Worm (Caenorhabditis elegans) whole organism, L4 larva: ENCODE data around the gene K02D10.2.
A peak's percentile ranks its signal among the peaks of the same experiment; 100 is the strongest.

Experiments
- F37D6.2 ChIP-seq: sonication (generic microtip); optimal IDR thresholded peaks from 2 replicates; lab custom pipeline; 2016; ENCODE audit warnings: mild to moderate bottlenecking, missing genetic modification characterization, missing compliant biosample characterization
- T20F7.1 ChIP-seq: fragments of 200-800 bp; sonication (Bioruptor generic); optimal IDR thresholded peaks from 2 replicates; lab custom pipeline; 2018; ENCODE audit warnings: mild to moderate bottlenecking, missing genetic modification characterization, missing compliant biosample characterization
- T26A8.4 ChIP-seq: fragments of 200-800 bp; sonication (Bioruptor generic); IDR thresholded peaks from 2 replicates; pipeline ENCODE4 v1.3.6; 2022; ENCODE audit warnings: missing genetic modification characterization, missing compliant biosample characterization
- Y75B8A.6 ChIP-seq: fragments of 200-800 bp; sonication (Bioruptor generic); IDR thresholded peaks from 2 replicates; pipeline ENCODE4 v1.3.6; 2022; ENCODE audit warnings: missing genetic modification reagents, missing genetic modification characterization, missing compliant biosample characterization
- ZK337.2 ChIP-seq: fragments of 200-800 bp; sonication (Bioruptor generic); IDR thresholded peaks from 2 replicates; pipeline ENCODE4 v1.3.6; 2022; ENCODE audit warnings: missing genetic modification reagents, missing genetic modification characterization, missing compliant biosample characterization
- aha-1 ChIP-seq: fragments of 150-350 bp; peaks from one replicate; lab custom pipeline; 2014; ENCODE audit warnings: missing biosample characterization, missing genetic modification characterization
- aly-2 ChIP-seq: sonication (generic microtip); optimal IDR thresholded peaks from 2 replicates; lab custom pipeline; 2018; ENCODE audit warnings: missing biosample characterization, missing genetic modification characterization
- attf-4 ChIP-seq: sonication (generic microtip); optimal IDR thresholded peaks from 3 replicates; lab custom pipeline; 2017; ENCODE audit warnings: missing biosample characterization, missing genetic modification characterization
- ceh-28 ChIP-seq: fragments of 150-350 bp; optimal IDR thresholded peaks from 2 replicates; lab custom pipeline; 2014; ENCODE audit warnings: missing biosample characterization, missing genetic modification reagents, missing genetic modification characterization
- ceh-32 ChIP-seq: sonication (generic microtip); optimal IDR thresholded peaks from 2 replicates; lab custom pipeline; 2016; ENCODE audit warnings: mild to moderate bottlenecking, missing genetic modification characterization, missing compliant biosample characterization; ENCODE audit not compliant: poor library complexity
- ceh-62 ChIP-seq: sonication (generic microtip); optimal IDR thresholded peaks from 2 replicates; lab custom pipeline; 2017; ENCODE audit warnings: missing biosample characterization, missing genetic modification characterization
- ctbp-1 ChIP-seq: fragments of 200-800 bp; sonication (Bioruptor generic); IDR thresholded peaks from 2 replicates; pipeline ENCODE4 v1.3.6; 2022; ENCODE audit warnings: missing genetic modification reagents, missing genetic modification characterization, missing compliant biosample characterization
- daf-19 ChIP-seq: fragments of 200-800 bp; sonication (Bioruptor generic); conservative IDR thresholded peaks from 2 replicates; pipeline ENCODE4 v1.3.6; 2022; ENCODE audit warnings: missing genetic modification characterization, missing compliant biosample characterization
- dmd-6 ChIP-seq: fragments of 200-800 bp; sonication (Bioruptor generic); IDR thresholded peaks from 2 replicates; pipeline ENCODE4 v1.3.6; 2022; ENCODE audit warnings: missing genetic modification reagents, missing genetic modification characterization, missing compliant biosample characterization
- dmd-8 ChIP-seq: fragments of 200-800 bp; sonication (Bioruptor generic); IDR thresholded peaks from 2 replicates; pipeline ENCODE4 v1.3.6; 2022; ENCODE audit warnings: missing genetic modification characterization, missing compliant biosample characterization
- dmd-9 ChIP-seq: fragments of 200-800 bp; sonication (Bioruptor generic); IDR thresholded peaks from 2 replicates; pipeline ENCODE4 v1.3.6; 2022; ENCODE audit warnings: missing genetic modification reagents, missing genetic modification characterization, missing compliant biosample characterization
- dpl-1 ChIP-seq: fragments of 150-350 bp; optimal IDR thresholded peaks from 2 replicates; lab custom pipeline; 2014; ENCODE audit warnings: missing biosample characterization, missing genetic modification reagents, missing genetic modification characterization
- fos-1 ChIP-seq: fragments of 150-350 bp; optimal IDR thresholded peaks from 2 replicates; lab custom pipeline; 2014; ENCODE audit warnings: missing biosample characterization, missing genetic modification characterization
- hlh-11 ChIP-seq: fragments of 200-800 bp; sonication (Bioruptor generic); optimal IDR thresholded peaks from 2 replicates; lab custom pipeline; 2018; ENCODE audit warnings: mild to moderate bottlenecking, missing genetic modification characterization, missing compliant biosample characterization
- lin-1 ChIP-seq: fragments of 200-800 bp; sonication (Bioruptor generic); IDR thresholded peaks from 2 replicates; pipeline ENCODE4 v1.3.6; 2022; ENCODE audit warnings: missing genetic modification reagents, missing genetic modification characterization, missing compliant biosample characterization
- lin-39 ChIP-seq: fragments of 150-350 bp; optimal IDR thresholded peaks from 2 replicates; lab custom pipeline; 2014; ENCODE audit warnings: missing biosample characterization, missing genetic modification reagents, missing genetic modification characterization
- madf-5 ChIP-seq, 2 experiments: fragments of 200-800 bp; sonication (Bioruptor generic); IDR thresholded peaks; 2 replicates each; pipeline ENCODE4 v1.3.6; 2022; ENCODE audit warnings: missing compliant biosample characterization in 2 of 2, missing genetic modification characterization in 2 of 2
- mep-1 ChIP-seq: fragments of 150-350 bp; sonication (generic microtip); optimal IDR thresholded peaks from 3 replicates; lab custom pipeline; 2014; ENCODE audit warnings: missing biosample characterization, missing genetic modification characterization
- mxl-2 ChIP-seq: fragments of 200-800 bp; sonication (Bioruptor generic); conservative IDR thresholded peaks from 2 replicates; pipeline ENCODE4 v1.3.6; 2022; ENCODE audit warnings: missing genetic modification reagents, missing genetic modification characterization, missing compliant biosample characterization
- mxl-3 ChIP-seq: fragments of 200-800 bp; sonication (Bioruptor generic); optimal IDR thresholded peaks from 2 replicates; lab custom pipeline; 2018; ENCODE audit warnings: mild to moderate bottlenecking, missing genetic modification characterization, missing compliant biosample characterization
- nhr-102 ChIP-seq: sonication (generic microtip); optimal IDR thresholded peaks from 2 replicates; lab custom pipeline; 2016; ENCODE audit warnings: mild to moderate bottlenecking, missing genetic modification characterization, moderate library complexity, missing compliant biosample characterization
- nhr-11 ChIP-seq: fragments of 150-350 bp; optimal IDR thresholded peaks from 2 replicates; lab custom pipeline; 2014; ENCODE audit warnings: missing biosample characterization, missing genetic modification characterization
- nhr-111 ChIP-seq: fragments of 200-800 bp; sonication (Bioruptor generic); optimal IDR thresholded peaks from 2 replicates; lab custom pipeline; 2018; ENCODE audit warnings: mild to moderate bottlenecking, missing genetic modification characterization, missing compliant biosample characterization
- nhr-25 ChIP-seq: sonication (generic microtip); optimal IDR thresholded peaks from 2 replicates; lab custom pipeline; 2017; ENCODE audit warnings: missing genetic modification characterization, mild to moderate bottlenecking, missing compliant biosample characterization, antibody characterized with exemption, moderate library complexity, borderline replicate concordance; ENCODE audit not compliant: insufficient read depth
- nhr-28 ChIP-seq: fragments of 150-350 bp; optimal IDR thresholded peaks from 2 replicates; lab custom pipeline; 2014; ENCODE audit warnings: missing biosample characterization, missing genetic modification characterization
- nhr-48 ChIP-seq: sonication (generic microtip); optimal IDR thresholded peaks from 2 replicates; lab custom pipeline; 2016; ENCODE audit warnings: mild to moderate bottlenecking, missing genetic modification characterization, missing compliant biosample characterization
- nhr-76 ChIP-seq: fragments of 150-350 bp; optimal IDR thresholded peaks from 2 replicates; lab custom pipeline; 2014; ENCODE audit warnings: missing biosample characterization, missing genetic modification characterization
- php-3 ChIP-seq: fragments of 200-800 bp; sonication (Bioruptor generic); IDR thresholded peaks from 2 replicates; pipeline ENCODE4 v1.3.6; 2022; ENCODE audit warnings: missing genetic modification reagents, missing genetic modification characterization, missing compliant biosample characterization
- saeg-2 ChIP-seq: fragments of 200-800 bp; sonication (Bioruptor generic); IDR thresholded peaks from 2 replicates; pipeline ENCODE4 v1.3.6; 2022; ENCODE audit warnings: missing genetic modification reagents, missing genetic modification characterization, missing compliant biosample characterization
- skn-1 ChIP-seq: fragments of 150-350 bp; optimal IDR thresholded peaks from 2 replicates; lab custom pipeline; 2014; ENCODE audit warnings: missing biosample characterization, missing genetic modification characterization
- unc-62 ChIP-seq, 3 experiments: fragments of 150-350 bp in 1 of 3; sonication (generic microtip); optimal IDR thresholded peaks in 2 of 3; peaks in 1 of 3; 1 replicate in 1 of 3; 2 replicates in 2 of 3; lab custom pipeline; 2014 to 2017; ENCODE audit warnings: missing biosample characterization in 3 of 3, missing genetic modification characterization in 3 of 3, missing genetic modification reagents in 3 of 3, missing genotype in 1 of 3
- vab-7 ChIP-seq: fragments of 200-800 bp; sonication (Bioruptor generic); IDR thresholded peaks from 2 replicates; pipeline ENCODE4 v1.3.6; 2022; ENCODE audit warnings: missing genetic modification reagents, missing genetic modification characterization, missing compliant biosample characterization
- zag-1 ChIP-seq: fragments of 150-350 bp; optimal IDR thresholded peaks from 2 replicates; lab custom pipeline; 2014; ENCODE audit warnings: missing biosample characterization, missing genetic modification characterization
- zfp-2 ChIP-seq: sonication (generic microtip); optimal IDR thresholded peaks from 2 replicates; lab custom pipeline; 2016; ENCODE audit warnings: mild to moderate bottlenecking, missing genetic modification characterization, missing compliant biosample characterization
- zip-11 ChIP-seq: fragments of 200-800 bp; sonication (Bioruptor generic); IDR thresholded peaks from 2 replicates; pipeline ENCODE4 v1.3.6; 2022; ENCODE audit warnings: missing genetic modification characterization, missing compliant biosample characterization
- zip-2 ChIP-seq: fragments of 150-350 bp; optimal IDR thresholded peaks from 2 replicates; lab custom pipeline; 2014; ENCODE audit warnings: missing biosample characterization, missing genetic modification characterization

The K02D10.2 gene

ce11 chrIII:8780473-8780872 lies 9.4 kb upstream of the K02D10.2 start (continued):
- TF ChIP-seq nhr-102 (tag; lab: Kevin White, UChicago) = no peak
- no peak for TF ChIP-seq nhr-111 (GFP tag; lab: Kevin White, UChicago)
- TF ChIP-seq saeg-2 (GFP tag; lab: Robert Waterston, UW) = no peak
- no peak for TF ChIP-seq madf-5 (GFP tag; IDR thresholded peaks at IDR 0.05; lab: Robert Waterston, UW)
- no peak for TF ChIP-seq dmd-9 (GFP tag; lab: Robert Waterston, UW)
- TF ChIP-seq dmd-8 (GFP tag; lab: Robert Waterston, UW) = no peak
- no peak for TF ChIP-seq dpl-1 (GFP tag; lab: Kevin White, UChicago)
- TF ChIP-seq daf-19 (GFP tag; lab: Robert Waterston, UW) = no peak
- no peak for TF ChIP-seq T26A8.4 (GFP tag; lab: Robert Waterston, UW)
- no peak for TF ChIP-seq ceh-32 (tag; lab: Kevin White, UChicago)
- TF ChIP-seq mep-1 = peak; percentile 50
- no peak for TF ChIP-seq php-3
- TF ChIP-seq ceh-28 = no peak
- no peak for TF ChIP-seq zip-11 (GFP tag; lab: Robert Waterston, UW)
- no peak for TF ChIP-seq zag-1 (tag; lab: Kevin White, UChicago)
- TF ChIP-seq lin-39 = no peak
- no peak for TF ChIP-seq nhr-76 (tag; lab: Kevin White, UChicago)
- TF ChIP-seq vab-7 = no peak
- TF ChIP-seq zfp-2 (tag; lab: Kevin White, UChicago) = no peak
- no peak for TF ChIP-seq ceh-62 (tag; lab: Kevin White, UChicago)
- TF ChIP-seq zip-2 (tag; lab: Kevin White, UChicago) = no peak
- TF ChIP-seq nhr-28 (tag; lab: Kevin White, UChicago) = peak; percentile 81
- peak; percentile 18 for TF ChIP-seq aha-1

DNA sequence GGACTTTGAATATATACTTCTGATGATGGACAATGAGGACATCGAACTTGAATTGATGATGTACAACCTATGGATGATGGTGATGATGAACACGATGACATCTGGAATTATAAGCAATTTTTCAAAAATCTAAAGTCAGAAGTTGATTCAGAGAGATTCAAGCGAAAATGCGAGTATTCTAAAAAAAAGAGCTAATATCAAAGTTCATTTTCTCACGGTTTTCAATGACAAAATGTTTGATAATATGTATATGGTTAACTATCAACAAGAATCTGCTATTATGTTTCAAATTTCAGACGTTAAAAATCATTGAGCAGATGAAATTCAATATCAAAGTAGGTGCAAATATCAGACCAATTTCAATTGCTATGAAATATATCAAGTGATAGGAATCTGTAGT lies 8.8 kb upstream of the K02D10.2 start, which contains the start of gene K02D10.4:
K02D10.4 (minus strand) TSS at position 101 of the 400 bp plus-strand sequence.
- TF ChIP-seq ctbp-1 (no peak), mxl-2 (GFP tag; lab: Robert Waterston, UW) (no peak), aha-1 (peak; percentile 66)

- no peak for TF ChIP-seq lin-1 (GFP tag; lab: Robert Waterston, UW)
- no peak for TF ChIP-seq T20F7.1 (GFP tag; lab: Kevin White, UChicago)
- no peak for TF ChIP-seq aly-2 (tag; lab: Kevin White, UChicago)
- TF ChIP-seq zfp-2 (tag; lab: Kevin White, UChicago) = no peak
- no peak for TF ChIP-seq Y75B8A.6 (GFP tag; lab: Robert Waterston, UW)
- no peak for TF ChIP-seq fos-1 (tag; lab: Kevin White, UChicago)
- no peak for TF ChIP-seq mep-1
- TF ChIP-seq nhr-25 = no peak
- TF ChIP-seq skn-1 (tag; lab: Kevin White, UChicago) = no peak
Measured at ce11 chrIII:8775953-8776352, 4.9 kb upstream of the K02D10.2 start, which contains the start of gene snap-29. TSS of gene snap-29 (plus strand) at chrIII:8776253.

- TF ChIP-seq aha-1 (peak; percentile 81), unc-62 (GFP tag; optimal IDR thresholded peaks at IDR 0.05 in 1 of 2; lab: Kevin White, UChicago) (peak in 1 of 2 experiments; percentile 91), unc-62 (tag; optimal IDR thresholded peaks at IDR 0.05; lab: Kevin White, UChicago) (no peak), nhr-48 (tag; lab: Kevin White, UChicago) (no peak)
Measured at ce11 chrIII:8773375-8773774, 2.3 kb upstream of the K02D10.2 start.

ce11 chrIII:8772428-8773027 lies 1.5 kb upstream of the K02D10.2 start:
- TF ChIP-seq ceh-32 (tag; lab: Kevin White, UChicago) (no peak), nhr-11 (peak; percentile 5), ZK337.2 (GFP tag; lab: Robert Waterston, UW) (no peak), zag-1 (tag; lab: Kevin White, UChicago) (no peak), aha-1 (peak; percentile 28), hlh-11 (peak; percentile 48), attf-4 (tag; lab: Kevin White, UChicago) (no peak), dmd-6 (peak; percentile 21; the same call in 1 of the 2 replicates), F37D6.2 (no peak), nhr-48 (tag; lab: Kevin White, UChicago) (peak; percentile 10), mxl-3 (GFP tag; lab: Kevin White, UChicago) (peak; percentile 85)
- TF ChIP-seq, all 104 proteins: peak for 6
